Worm (Caenorhabditis elegans) whole organism, midembryonic: Measurements from ENCODE around the gene Y48A6B.14.
A peak's percentile ranks its signal among the peaks of the same experiment; 100 is the strongest.

Source experiments
- T22C8.4 ChIP-seq: fragments of 200-800 bp; sonication (Bioruptor generic); IDR thresholded peaks from 2 replicates; pipeline ENCODE4 v1.3.6; 2022; ENCODE audit warnings: missing genetic modification characterization, missing compliant biosample characterization
- cog-1 ChIP-seq: sonication (generic microtip); optimal IDR thresholded peaks from 2 replicates; lab custom pipeline; 2016; ENCODE audit warnings: missing genetic modification characterization, missing compliant biosample characterization
- flt-1 ChIP-seq: fragments of 200-800 bp; sonication (Bioruptor generic); IDR thresholded peaks from 2 replicates; pipeline ENCODE4 v1.3.6; 2022; ENCODE audit warnings: missing genetic modification characterization, missing compliant biosample characterization
- klf-2 ChIP-seq: fragments of 200-800 bp; sonication (Bioruptor generic); conservative IDR thresholded peaks from 2 replicates; pipeline ENCODE4 v1.3.6; 2022; ENCODE audit warnings: missing genetic modification reagents, missing genetic modification characterization, missing compliant biosample characterization
- med-1 ChIP-seq: sonication (generic microtip); optimal IDR thresholded peaks from 2 replicates; lab custom pipeline; 2017; ENCODE audit warnings: missing genetic modification characterization, mild to moderate bottlenecking, missing compliant biosample characterization, antibody characterized with exemption, missing genetic modification reagents; ENCODE audit not compliant: insufficient read depth
- ref-1 ChIP-seq: fragments of 200-800 bp; sonication (Bioruptor generic); conservative IDR thresholded peaks from 2 replicates; pipeline ENCODE4 v1.3.6; 2022; ENCODE audit warnings: missing genetic modification reagents, missing genetic modification characterization, missing compliant biosample characterization
- tab-1 ChIP-seq: fragments of 200-800 bp; sonication (Bioruptor generic); IDR thresholded peaks from 2 replicates; pipeline ENCODE4 v1.3.6; 2022; ENCODE audit warnings: missing genetic modification characterization, missing compliant biosample characterization
- ztf-23 ChIP-seq: fragments of 200-800 bp; sonication (Bioruptor generic); IDR thresholded peaks from 2 replicates; pipeline ENCODE4 v1.3.6; 2022; ENCODE audit warnings: missing genetic modification reagents, missing genetic modification characterization, missing compliant biosample characterization
- ztf-29 ChIP-seq: fragments of 200-800 bp; sonication (Bioruptor generic); IDR thresholded peaks from 2 replicates; pipeline ENCODE4 v1.3.6; 2022; ENCODE audit warnings: missing genetic modification reagents, missing genetic modification characterization, missing compliant biosample characterization

Gene Y48A6B.14

DNA sequence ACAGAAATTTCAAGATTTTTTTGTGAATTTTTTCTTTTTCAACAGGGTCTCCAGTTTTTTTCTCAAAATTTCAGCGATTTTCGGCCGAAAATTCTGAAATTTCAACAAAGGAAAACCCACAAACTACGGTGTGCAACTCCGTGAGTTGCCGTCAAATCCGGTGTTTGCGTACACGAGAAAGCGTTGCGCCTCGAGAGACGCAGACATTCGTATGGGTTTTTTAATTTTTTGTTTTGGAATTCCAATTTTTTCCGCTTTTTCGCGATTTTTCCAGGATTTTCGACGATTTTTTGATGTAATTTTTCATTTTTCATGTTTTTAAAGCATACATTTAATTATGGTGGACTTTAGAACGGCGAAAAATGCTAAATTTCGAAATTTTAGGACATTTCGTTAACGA lies 4.7 kb downstream of the Y48A6B.14 start:
- TF ChIP-seq ztf-23 (GFP tag; lab: Robert Waterston, UW) (peak; percentile 58; the same call in 1 of the 2 replicates), flt-1 (GFP tag; lab: Robert Waterston, UW) (peak; percentile 72), ref-1 (GFP tag; lab: Robert Waterston, UW) (no peak)

DNA sequence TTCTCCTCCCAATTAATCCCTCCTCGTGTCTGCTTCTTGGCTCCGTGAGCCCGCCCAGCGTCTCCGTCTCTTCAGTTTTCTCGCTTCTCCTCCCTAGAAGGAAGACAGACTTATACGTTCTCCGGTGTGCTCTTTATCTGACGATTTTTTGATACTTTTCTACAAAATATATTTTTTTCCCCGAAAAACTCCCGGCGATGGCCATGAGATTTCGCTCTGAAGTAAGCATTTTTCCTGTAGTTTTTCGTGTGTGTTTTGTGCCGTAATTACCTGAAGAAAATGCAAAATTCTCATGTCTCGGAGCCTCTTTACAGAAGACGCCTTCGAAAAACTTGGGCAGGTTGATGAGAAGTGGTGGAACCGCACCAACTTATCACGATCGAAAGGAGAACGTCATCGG lies 5.2 kb downstream of the Y48A6B.14 start, which contains the start of gene spat-2:
Gene spat-2, plus strand, starts transcription at position 301 of the 400 bp plus-strand sequence.
- no peak for TF ChIP-seq ztf-29 (GFP tag; lab: Robert Waterston, UW)
- no peak for TF ChIP-seq cog-1
- no peak for TF ChIP-seq tab-1 (GFP tag; lab: Robert Waterston, UW)
- TF ChIP-seq med-1 (GFP tag; lab: Kevin White, UChicago): no peak
- no peak for TF ChIP-seq klf-2 (GFP tag; lab: Robert Waterston, UW)
- no peak for TF ChIP-seq ztf-23 (GFP tag; lab: Robert Waterston, UW)
- TF ChIP-seq ref-1 (GFP tag; lab: Robert Waterston, UW): no peak
- TF ChIP-seq T22C8.4 (GFP tag; lab: Robert Waterston, UW): no peak
- no peak for TF ChIP-seq flt-1 (GFP tag; lab: Robert Waterston, UW)

DNA sequence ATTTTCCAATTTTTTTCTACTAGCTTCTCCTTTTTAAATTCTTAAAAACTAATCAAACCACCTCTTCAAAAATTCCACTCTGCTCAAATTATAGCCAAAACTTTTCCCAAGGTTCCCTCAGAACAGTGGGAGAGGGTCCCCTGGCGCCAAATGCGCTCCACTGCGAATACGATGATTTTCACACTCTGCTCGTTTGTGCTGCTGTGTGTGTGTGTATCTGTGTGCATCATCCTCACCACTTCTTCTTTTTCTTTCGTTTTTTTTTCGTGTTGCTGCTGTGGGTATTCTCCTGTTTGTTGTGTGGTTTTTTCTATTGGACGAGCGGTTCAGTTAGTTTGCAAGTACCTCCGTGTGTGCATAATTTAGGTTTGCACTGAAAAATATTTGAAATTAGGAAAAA lies 7.8 kb downstream of the Y48A6B.14 start:
- no peak for TF ChIP-seq flt-1 (GFP tag; lab: Robert Waterston, UW)
- no peak for TF ChIP-seq med-1 (GFP tag; lab: Kevin White, UChicago)
- TF ChIP-seq cog-1: no peak
- no peak for TF ChIP-seq klf-2 (GFP tag; lab: Robert Waterston, UW)
- TF ChIP-seq ztf-23 (GFP tag; lab: Robert Waterston, UW): no peak
- no peak for TF ChIP-seq ztf-29 (GFP tag; lab: Robert Waterston, UW)
- no peak for TF ChIP-seq T22C8.4 (GFP tag; lab: Robert Waterston, UW)
- TF ChIP-seq ref-1 (GFP tag; lab: Robert Waterston, UW): no peak

DNA sequence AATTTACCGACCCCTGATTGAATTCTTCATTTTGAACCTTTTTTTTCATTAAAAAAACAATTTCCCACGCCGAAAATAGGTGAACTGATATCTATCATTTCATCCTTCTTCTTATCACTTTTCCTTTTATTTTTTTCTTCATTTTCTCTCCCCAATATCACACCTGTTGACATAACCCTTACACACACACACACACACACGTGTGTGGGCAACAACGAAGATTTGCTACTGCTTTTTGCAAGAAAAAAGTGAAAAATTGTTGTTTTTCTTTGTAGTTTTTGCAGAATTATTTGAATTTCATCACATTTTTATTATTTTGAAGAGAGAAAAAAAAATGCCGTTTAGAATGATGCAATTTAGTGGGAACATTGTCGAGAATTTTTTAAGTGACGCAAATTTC lies 9.2 kb downstream of the Y48A6B.14 start:
- TF ChIP-seq ref-1 (GFP tag; lab: Robert Waterston, UW) (no peak), klf-2 (GFP tag; lab: Robert Waterston, UW) (no peak), tab-1 (GFP tag; lab: Robert Waterston, UW) (no peak), T22C8.4 (GFP tag; lab: Robert Waterston, UW) (no peak), ztf-29 (GFP tag; lab: Robert Waterston, UW) (no peak), cog-1 (no peak), ztf-23 (GFP tag; lab: Robert Waterston, UW) (no peak), flt-1 (GFP tag; lab: Robert Waterston, UW) (no peak)

DNA sequence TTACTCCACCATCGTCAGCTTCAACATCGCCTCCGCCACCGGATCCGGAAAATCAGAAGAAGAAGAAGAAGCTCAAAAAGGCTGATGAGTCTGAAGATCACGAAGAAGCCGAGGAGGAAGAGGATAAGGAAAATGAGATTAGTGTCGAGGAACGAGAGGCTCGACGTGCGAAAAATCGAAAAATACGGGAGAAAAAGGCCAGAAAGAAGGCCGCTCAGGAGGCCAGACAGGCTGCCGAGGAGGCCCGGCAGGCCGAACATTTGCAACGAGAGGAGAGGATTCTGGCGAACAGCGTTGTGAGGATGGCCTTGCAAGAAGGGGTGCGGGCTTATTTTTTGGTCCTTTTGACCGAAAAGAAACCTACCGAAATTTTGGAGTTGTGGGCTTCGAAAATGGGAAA lies 13.8 kb downstream of the Y48A6B.14 start:
- no peak for TF ChIP-seq klf-2 (GFP tag; lab: Robert Waterston, UW)
- no peak for TF ChIP-seq ztf-29 (GFP tag; lab: Robert Waterston, UW)
- no peak for TF ChIP-seq tab-1 (GFP tag; lab: Robert Waterston, UW)
- TF ChIP-seq med-1 (GFP tag; lab: Kevin White, UChicago): no peak
- TF ChIP-seq ref-1 (GFP tag; lab: Robert Waterston, UW): no peak
- TF ChIP-seq T22C8.4 (GFP tag; lab: Robert Waterston, UW): no peak
- TF ChIP-seq cog-1: no peak
- TF ChIP-seq ztf-23 (GFP tag; lab: Robert Waterston, UW): no peak
- no peak for TF ChIP-seq flt-1 (GFP tag; lab: Robert Waterston, UW)

DNA sequence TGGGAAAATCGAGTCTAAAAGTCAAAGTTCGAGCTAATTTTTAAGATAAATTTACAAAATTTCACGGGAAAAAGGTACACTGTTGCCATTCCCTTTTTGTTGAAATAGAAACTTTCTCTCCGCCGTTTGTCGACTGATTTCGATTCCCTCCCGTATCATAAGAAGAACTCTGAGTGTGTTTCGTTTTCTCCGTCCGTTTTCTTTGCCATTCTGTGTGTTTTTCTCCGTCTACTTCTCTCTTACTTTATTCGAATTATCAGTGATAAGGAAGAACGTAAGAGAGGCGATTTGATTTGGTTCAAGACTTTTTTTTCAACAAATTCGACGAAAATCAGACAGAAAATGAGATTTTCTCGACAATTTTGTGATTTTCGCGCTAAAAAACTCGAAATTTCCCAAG lies 15.1 kb downstream of the Y48A6B.14 start:
- TF ChIP-seq ztf-29 (GFP tag; lab: Robert Waterston, UW) (no peak), klf-2 (GFP tag; lab: Robert Waterston, UW) (no peak), ref-1 (GFP tag; lab: Robert Waterston, UW) (no peak), ztf-23 (GFP tag; lab: Robert Waterston, UW) (no peak), cog-1 (no peak), flt-1 (GFP tag; lab: Robert Waterston, UW) (no peak), tab-1 (GFP tag; lab: Robert Waterston, UW) (no peak), med-1 (GFP tag; lab: Kevin White, UChicago) (no peak), T22C8.4 (GFP tag; lab: Robert Waterston, UW) (no peak)

DNA sequence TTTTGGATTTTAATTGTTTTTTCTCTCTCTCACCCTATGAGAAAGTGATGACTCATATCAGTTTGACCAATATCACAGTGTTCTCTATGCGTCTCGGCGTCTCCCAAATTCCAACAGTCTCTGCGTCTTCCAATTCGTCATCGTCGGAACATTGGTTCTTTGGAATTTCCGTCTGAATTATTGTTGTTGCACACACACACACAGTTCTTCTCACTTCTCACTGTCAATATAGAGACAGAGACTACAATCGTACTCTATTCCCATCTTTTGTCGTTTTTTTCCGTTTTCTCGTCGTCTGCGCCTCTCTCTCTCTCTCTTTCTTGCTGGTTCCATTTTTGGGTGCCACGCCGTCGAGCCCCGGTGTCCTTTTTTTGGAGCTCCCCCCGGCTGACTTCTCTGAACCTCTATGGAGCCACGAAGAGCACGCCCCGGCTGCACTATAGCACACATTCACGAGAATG lies 19.3 kb downstream of the Y48A6B.14 start:
- TF ChIP-seq ztf-29 (GFP tag; lab: Robert Waterston, UW) (no peak), klf-2 (GFP tag; lab: Robert Waterston, UW) (no peak)

DNA sequence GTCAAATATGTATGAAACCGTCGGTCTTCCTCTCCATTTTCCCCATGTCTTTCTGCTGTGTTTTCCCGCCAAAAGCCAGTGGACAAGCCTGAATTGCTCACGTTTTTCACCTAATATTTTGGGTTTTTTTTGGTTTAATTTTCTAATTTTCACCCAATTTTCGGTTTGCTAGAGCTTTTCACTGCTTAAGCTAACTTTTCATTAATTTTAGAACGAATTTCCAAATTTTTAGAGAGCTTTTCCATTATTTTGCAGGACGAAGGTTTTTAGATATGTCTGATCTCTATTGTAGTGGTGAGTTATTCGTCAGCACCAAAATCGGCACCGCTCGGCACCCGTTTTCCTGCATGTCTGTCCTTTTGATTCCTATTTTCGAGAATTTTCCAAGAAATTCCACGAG lies 22.2 kb downstream of the Y48A6B.14 start:
- no peak for TF ChIP-seq ref-1 (GFP tag; lab: Robert Waterston, UW)
- no peak for TF ChIP-seq cog-1
- TF ChIP-seq med-1 (GFP tag; lab: Kevin White, UChicago): no peak
- no peak for TF ChIP-seq flt-1 (GFP tag; lab: Robert Waterston, UW)
- no peak for TF ChIP-seq ztf-23 (GFP tag; lab: Robert Waterston, UW)
- no peak for TF ChIP-seq tab-1 (GFP tag; lab: Robert Waterston, UW)
- no peak for TF ChIP-seq T22C8.4 (GFP tag; lab: Robert Waterston, UW)
- TF ChIP-seq ztf-29 (GFP tag; lab: Robert Waterston, UW): no peak
- TF ChIP-seq klf-2 (GFP tag; lab: Robert Waterston, UW): no peak

DNA sequence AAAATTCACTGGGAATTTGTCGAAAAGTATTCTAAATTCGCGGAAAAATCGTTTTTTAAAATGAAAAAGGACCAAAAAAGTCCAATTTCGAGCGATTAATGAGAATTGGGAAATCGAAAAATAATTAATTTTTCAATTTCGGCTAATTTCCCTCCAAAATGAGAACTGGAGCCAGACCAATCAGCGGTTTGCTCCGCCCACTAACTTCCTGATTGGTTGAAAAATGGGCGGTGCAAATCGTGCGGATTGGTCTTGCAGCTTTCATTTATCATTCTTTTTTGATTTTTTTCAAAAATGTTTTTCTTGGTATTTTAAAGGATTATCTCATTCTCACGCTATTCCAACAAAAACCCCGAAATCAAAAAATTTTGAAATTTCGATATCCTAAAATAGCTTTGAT lies 22.6 kb downstream of the Y48A6B.14 start:
- TF ChIP-seq cog-1 (no peak), T22C8.4 (GFP tag; lab: Robert Waterston, UW) (no peak), klf-2 (GFP tag; lab: Robert Waterston, UW) (no peak), ztf-23 (GFP tag; lab: Robert Waterston, UW) (no peak), ref-1 (GFP tag; lab: Robert Waterston, UW) (no peak), ztf-29 (GFP tag; lab: Robert Waterston, UW) (no peak), med-1 (GFP tag; lab: Kevin White, UChicago) (no peak), flt-1 (GFP tag; lab: Robert Waterston, UW) (no peak), tab-1 (GFP tag; lab: Robert Waterston, UW) (no peak)
